Worm (Caenorhabditis elegans): Measurements from ENCODE around the gene F59A1.6.

- TF ChIP-seq unc-39 (tag; optimal IDR thresholded peaks at IDR 0.05) (no peak), lin-39 (tag; optimal IDR thresholded peaks at IDR 0.05) (no peak), skn-1 (tag; optimal IDR thresholded peaks at IDR 0.05) (no peak), lsy-2 (tag; optimal IDR thresholded peaks at IDR 0.05) (no peak), ama-1 (optimal IDR thresholded peaks at IDR 0.05) (no peak), snpc-4 (tag; optimal IDR thresholded peaks at IDR 0.05) (no peak), ceh-16 (tag; optimal IDR thresholded peaks at IDR 0.05) (no peak), nhr-237 (tag; optimal IDR thresholded peaks at IDR 0.05) (no peak)
Observed at ce11 chrV:17695802-17696201, 10.9 kb downstream of the F59A1.6 start, which contains the start of gene Y26G10.1.
